Worm (Caenorhabditis elegans) whole organism, early embryonic: ENCODE data around the gene C33F10.4.

Experiments
- B0310.2 ChIP-seq: sonication (generic microtip); optimal IDR thresholded peaks from 2 replicates; lab custom pipeline; 2016; ENCODE audit warnings: mild to moderate bottlenecking, missing genetic modification characterization, missing compliant biosample characterization
- ama-1 ChIP-seq: fragments of 150-350 bp; optimal IDR thresholded peaks from 2 replicates; lab custom pipeline; 2014
- ceh-13 ChIP-seq: fragments of 200-800 bp; sonication (Bioruptor generic); optimal IDR thresholded peaks from 2 replicates; lab custom pipeline; 2018; ENCODE audit warnings: mild to moderate bottlenecking, missing genetic modification characterization, missing compliant biosample characterization
- flt-1 ChIP-seq: fragments of 200-800 bp; sonication (Bioruptor generic); IDR thresholded peaks from 2 replicates; pipeline ENCODE4 v1.3.6; 2022; ENCODE audit warnings: missing genetic modification characterization, missing compliant biosample characterization
- hmbx-1 ChIP-seq: sonication (generic microtip); optimal IDR thresholded peaks from 2 replicates; lab custom pipeline; 2016; ENCODE audit warnings: mild to moderate bottlenecking, missing genetic modification characterization, missing compliant biosample characterization
- hnd-1 ChIP-seq: sonication (generic microtip); optimal IDR thresholded peaks from 2 replicates; lab custom pipeline; 2016; ENCODE audit warnings: missing genetic modification characterization, missing compliant biosample characterization
- sea-1 ChIP-seq: fragments of 200-800 bp; sonication (Bioruptor generic); conservative IDR thresholded peaks from 2 replicates; pipeline ENCODE4 v1.3.6; 2022; ENCODE audit warnings: missing genetic modification characterization, missing compliant biosample characterization
- tbx-11 ChIP-seq: fragments of 200-800 bp; sonication (Bioruptor generic); IDR thresholded peaks from 2 replicates; pipeline ENCODE4 v1.3.6; 2022; ENCODE audit warnings: missing genetic modification characterization, missing compliant biosample characterization
- tra-4 ChIP-seq: sonication (generic microtip); optimal IDR thresholded peaks from 2 replicates; lab custom pipeline; 2017; ENCODE audit warnings: missing genetic modification characterization, missing compliant biosample characterization

DNA sequence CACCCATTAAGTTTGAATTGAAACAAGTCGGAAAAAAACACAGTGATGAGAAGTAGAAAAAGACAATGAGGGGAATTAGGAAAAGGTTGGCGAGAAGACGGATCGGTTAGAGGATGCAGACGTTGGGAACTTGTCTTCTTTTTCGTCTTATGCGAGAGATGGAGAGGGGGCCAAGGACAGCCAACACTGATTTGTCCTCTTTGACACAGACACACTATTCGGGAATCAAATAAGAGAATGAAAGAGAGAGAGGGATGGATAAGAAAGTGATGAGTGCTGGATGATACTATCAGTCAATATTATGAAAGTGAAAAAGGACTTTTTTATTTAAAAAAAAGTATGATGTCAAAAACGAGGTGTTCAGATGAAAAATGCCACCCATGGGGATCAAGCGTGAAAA, 26.2 kb downstream of the C33F10.4 start, which contains the start of gene lact-5:
- TF ChIP-seq flt-1 (no peak), sea-1 (GFP tag; lab: Robert Waterston, UW) (no peak), ama-1 (no peak), ceh-13 (GFP tag; lab: Kevin White, UChicago) (no peak), tbx-11 (GFP tag; lab: Robert Waterston, UW) (no peak), hmbx-1 (no peak), hnd-1 (tag; lab: Kevin White, UChicago) (no peak), tra-4 (no peak), B0310.2 (tag; lab: Kevin White, UChicago) (no peak)
